Fruit fly (Drosophila melanogaster): ENCODE data around the gene CG10581.

Gene CG10581

DNA sequence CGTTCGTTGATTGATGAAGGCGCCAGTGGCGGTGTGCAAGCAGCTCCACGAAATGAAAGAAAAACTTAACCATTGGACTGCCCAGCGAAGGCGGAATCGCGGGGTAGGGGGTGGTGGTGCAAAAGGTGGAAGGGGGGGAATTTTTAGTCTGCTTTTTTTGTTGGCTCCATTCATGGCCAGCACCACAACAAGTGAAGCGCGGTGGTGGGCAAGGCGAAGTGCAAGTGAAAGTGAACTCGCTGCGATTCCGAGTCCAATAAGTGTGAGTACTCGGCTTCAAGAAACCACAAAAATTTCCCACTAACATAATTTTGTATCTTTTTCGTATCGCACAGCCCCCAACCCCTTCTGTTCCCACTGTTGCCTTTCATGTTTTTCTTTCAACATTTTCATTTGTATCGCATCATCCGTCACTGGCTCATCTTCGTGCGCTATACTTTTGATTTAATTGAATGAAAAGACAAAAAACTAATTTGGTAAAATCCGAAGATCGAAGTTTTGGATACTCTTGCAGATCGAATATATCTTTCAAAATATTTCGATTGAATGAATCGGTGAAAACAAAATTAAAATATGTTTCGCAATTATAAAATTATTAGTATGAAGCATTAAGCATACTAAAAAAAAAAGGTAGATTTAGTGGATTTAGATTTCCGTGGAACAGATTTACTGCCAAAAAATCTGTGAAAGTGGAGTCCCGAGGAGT is 20.3 kb upstream of the CG10581 start:
- no peak for TF ChIP-seq noc (tag; optimal IDR thresholded peaks at IDR 0.05)

DNA sequence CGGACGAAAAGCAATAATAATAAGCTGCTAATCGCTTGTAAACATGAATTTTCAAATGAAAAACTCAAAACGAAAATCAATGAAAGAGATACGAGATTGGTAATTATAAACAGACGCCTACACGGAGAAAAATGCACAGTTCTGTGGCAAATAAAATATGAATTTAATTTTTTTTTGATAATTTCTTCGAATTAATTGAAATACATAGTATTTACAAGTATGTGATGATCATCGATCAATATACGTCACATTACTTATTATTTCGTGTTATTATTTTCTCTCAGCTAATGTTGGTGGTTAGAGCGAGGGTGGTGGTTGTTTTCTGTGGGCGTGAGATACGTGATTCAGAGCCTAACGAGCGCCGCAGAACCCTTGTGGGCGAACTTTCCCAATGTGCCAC is 19.8 kb upstream of the CG10581 start:
- no peak for TF ChIP-seq noc (tag; optimal IDR thresholded peaks at IDR 0.05)

- TF ChIP-seq noc (tag; optimal IDR thresholded peaks at IDR 0.05), result no peak
Observed at dm6 chr3L:21052191-21052951, 18.4 kb upstream of the CG10581 start.

- no peak for TF ChIP-seq noc (tag; optimal IDR thresholded peaks at IDR 0.05)
Observed at dm6 chr3L:21050068-21050736, 16.2 kb upstream of the CG10581 start.

DNA sequence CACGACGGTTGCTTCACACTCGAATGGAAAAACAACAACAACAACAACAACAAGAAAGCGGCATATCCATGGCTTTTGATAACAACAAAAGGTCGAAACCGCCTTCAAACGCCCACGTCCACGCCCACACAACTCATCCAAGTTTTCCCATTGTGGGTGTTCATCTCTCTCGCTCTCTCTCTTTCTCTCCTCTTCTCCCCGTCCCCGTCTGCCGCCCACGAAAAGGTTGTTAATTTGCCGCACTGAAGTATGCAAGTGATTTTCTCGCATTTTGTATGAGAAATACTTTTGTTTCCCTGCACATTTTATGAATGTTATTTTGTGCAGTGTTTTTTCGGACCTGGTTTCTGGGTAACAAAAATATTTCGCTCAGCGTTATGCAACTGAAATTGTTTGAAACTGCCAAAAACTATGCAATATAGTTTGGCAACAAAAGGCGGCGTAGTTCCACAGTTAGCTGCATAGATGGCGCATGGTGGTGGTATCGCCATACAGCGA is 15.5 kb upstream of the CG10581 start:
- TF ChIP-seq noc (tag; optimal IDR thresholded peaks at IDR 0.05), result no peak

dm6 chr3L:21047734-21048657 is 14.0 kb upstream of the CG10581 start:
- TF ChIP-seq noc (tag; optimal IDR thresholded peaks at IDR 0.05), result no peak

dm6 chr3L:21047037-21047436 is 13.0 kb upstream of the CG10581 start:
- no peak for TF ChIP-seq noc (tag; optimal IDR thresholded peaks at IDR 0.05)

DNA sequence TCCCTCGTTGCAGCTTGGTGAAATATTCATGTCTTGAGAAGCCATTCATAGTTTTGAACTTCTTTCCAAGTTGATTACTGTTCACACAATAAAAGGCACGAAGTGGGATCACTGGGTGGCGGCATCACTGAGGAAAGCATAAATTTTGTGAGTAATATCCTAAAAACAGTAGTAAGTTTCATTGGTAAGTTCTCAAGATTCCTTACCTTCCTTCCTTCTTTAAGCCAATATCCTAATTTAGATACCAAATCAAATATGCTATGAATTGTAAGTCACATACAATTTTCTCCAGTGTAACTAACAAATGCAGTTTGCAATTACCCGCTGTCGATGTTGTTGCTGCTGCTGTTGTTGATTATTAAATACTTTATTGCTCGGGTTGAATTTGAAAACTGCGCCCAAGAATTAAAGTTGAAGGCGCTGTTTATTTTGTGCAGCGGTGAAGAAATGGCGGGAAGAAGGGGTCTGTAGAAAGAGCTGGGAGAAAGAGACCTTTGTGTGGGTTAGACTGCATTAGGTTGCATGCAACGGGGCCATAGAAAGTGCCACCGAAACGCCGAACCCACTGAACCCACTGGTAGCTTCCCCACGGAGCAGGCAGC is 12.2 kb upstream of the CG10581 start:
- TF ChIP-seq noc (tag; optimal IDR thresholded peaks at IDR 0.05), result no peak

dm6 chr3L:21044721-21045120 is 10.7 kb upstream of the CG10581 start:
- no peak for TF ChIP-seq noc (tag; optimal IDR thresholded peaks at IDR 0.05)

- TF ChIP-seq noc (tag; optimal IDR thresholded peaks at IDR 0.05), result no peak
Observed at dm6 chr3L:21043894-21044682, 10.1 kb upstream of the CG10581 start.

DNA sequence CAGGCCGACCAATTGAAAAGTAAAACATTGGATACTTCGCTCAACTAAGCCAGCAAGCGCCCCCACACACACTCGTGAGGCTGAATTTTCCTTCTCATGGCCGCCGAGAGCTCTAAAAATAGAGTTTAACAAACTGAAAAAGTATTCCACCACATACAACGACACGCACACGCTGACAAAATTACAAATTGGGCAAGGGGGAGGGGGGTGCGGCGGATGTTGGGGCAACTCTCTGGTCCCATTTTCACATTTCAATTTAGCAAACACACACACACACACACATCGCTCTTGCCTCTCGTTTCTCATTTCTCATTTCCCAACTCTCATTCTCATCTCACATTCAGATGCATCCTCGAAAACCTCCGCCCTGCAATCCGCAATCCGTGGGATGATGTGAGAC is 9.4 kb upstream of the CG10581 start:
- TF ChIP-seq noc (tag; optimal IDR thresholded peaks at IDR 0.05), result no peak

DNA sequence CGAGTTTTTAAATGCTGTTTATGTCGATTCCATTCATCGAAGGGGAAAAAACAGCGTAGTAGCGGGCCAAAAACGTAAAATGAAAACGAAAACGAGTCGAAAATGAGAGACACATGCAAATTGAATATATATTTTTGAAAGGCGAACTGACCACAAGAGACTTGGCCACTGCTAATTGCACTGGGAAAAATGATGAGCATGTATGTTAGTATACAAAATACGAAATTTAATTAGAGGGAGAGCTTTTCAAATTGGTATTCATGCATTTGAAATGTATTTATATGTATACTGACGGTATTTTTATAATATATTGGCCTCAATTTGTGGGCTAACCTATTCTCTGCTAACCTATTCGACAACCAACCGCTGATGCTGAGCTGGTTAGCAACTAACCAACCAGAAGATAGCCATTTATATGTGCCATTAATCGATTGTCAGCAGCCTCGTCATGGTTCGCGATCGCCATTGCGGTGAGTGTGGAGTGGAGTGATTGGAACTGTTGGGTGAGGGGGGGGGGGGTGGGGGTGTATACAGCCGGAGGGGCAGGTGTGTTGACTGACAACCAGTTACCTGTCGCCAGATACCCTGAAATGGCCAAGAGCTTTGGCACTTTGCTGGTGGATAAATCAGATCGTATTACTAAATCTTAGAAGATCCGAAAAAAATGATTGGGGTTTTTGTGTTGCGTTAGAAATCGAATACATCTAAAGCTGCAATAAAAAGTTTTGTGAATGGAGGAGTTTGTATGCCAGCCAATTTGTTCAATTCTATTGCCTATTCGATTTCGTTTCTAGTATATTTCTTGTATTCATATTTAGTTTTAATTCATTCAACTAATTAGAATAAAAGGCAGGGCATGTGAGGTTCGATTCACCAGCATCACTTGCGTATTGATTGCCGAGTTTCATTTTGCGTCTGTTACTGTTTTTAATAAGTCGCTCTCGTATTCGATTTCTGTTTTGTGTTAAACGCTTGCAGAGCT is 8.2 kb upstream of the CG10581 start:
- TF ChIP-seq noc (tag; optimal IDR thresholded peaks at IDR 0.05), result peak; percentile 7

DNA sequence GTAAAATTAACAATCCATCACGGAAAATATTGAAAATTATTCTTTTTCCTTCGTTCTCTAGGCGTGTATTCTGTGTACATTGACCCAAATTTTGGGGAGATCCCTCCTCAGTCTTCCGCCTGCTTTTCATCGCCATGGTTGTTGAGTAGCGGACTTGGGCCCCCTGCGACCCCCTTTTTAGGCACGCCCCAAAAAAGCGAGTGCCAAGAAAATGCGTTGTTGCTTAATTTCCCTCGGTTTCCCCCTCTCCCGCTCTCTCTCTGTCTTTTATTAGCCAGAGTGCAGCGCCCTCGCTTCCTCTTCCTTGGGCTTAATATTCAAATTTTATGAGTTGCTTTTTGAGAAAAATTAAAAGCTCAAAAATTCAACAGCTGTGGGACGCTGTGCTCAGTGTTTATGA is 6.8 kb upstream of the CG10581 start:
- no peak for TF ChIP-seq noc (tag; optimal IDR thresholded peaks at IDR 0.05)

Data from whole organism, larva.